Fruit fly (Drosophila melanogaster) whole organism, embryonic: ENCODE measurements around the gene RpS25.
A peak's percentile ranks its signal among the peaks of the same experiment; 100 is the strongest.

Source experiments
- CG10543 ChIP-seq: fragments of 200-800 bp; sonication (Bioruptor generic); optimal IDR thresholded peaks from 3 replicates; lab custom pipeline; 2017; ENCODE audit warnings: missing biosample characterization, mild to moderate bottlenecking, missing genetic modification characterization, moderate library complexity
- CG1233 ChIP-seq: fragments of 200-800 bp; sonication (Bioruptor generic); optimal IDR thresholded peaks from 4 replicates; lab custom pipeline; 2018; ENCODE audit warnings: missing biosample characterization, mild to moderate bottlenecking, missing genetic modification characterization
- CG14667 ChIP-seq: fragments of 200-800 bp; sonication (Bioruptor generic); IDR thresholded peaks from 2 replicates; pipeline ENCODE4 v1.3.6; 2022; ENCODE audit warnings: missing biosample characterization, missing genetic modification characterization
- CG1602 ChIP-seq: fragments of 200-800 bp; sonication (Bioruptor generic); optimal IDR thresholded peaks from 3 replicates; lab custom pipeline; 2016; ENCODE audit warnings: missing biosample characterization, missing genetic modification characterization
- CG18262 ChIP-seq: fragments of 200-800 bp; optimal IDR thresholded peaks from 3 replicates; lab custom pipeline; 2019; ENCODE audit warnings: missing biosample characterization, mild to moderate bottlenecking, missing genetic modification characterization, moderate library complexity
- CG2678 ChIP-seq: fragments of 200-800 bp; sonication (Bioruptor generic); optimal IDR thresholded peaks from 3 replicates; lab custom pipeline; 2019; ENCODE audit warnings: missing biosample characterization, mild to moderate bottlenecking, missing genetic modification characterization, moderate library complexity
- CG2712 ChIP-seq: fragments of 200-800 bp; optimal IDR thresholded peaks from 3 replicates; lab custom pipeline; 2019; ENCODE audit warnings: missing biosample characterization, mild to moderate bottlenecking, missing genetic modification characterization, moderate library complexity
- CG2875 ChIP-seq: fragments of 200-800 bp; sonication (Bioruptor generic); optimal IDR thresholded peaks from 2 replicates; lab custom pipeline; 2017; ENCODE audit warnings: missing biosample characterization, mild to moderate bottlenecking, missing genetic modification characterization, missing genetic modification reagents
- CG5180 ChIP-seq: fragments of 200-800 bp; sonication (Bioruptor generic); optimal IDR thresholded peaks from 3 replicates; lab custom pipeline; 2017; ENCODE audit warnings: missing biosample characterization, missing genetic modification characterization, mild to moderate bottlenecking, moderate library complexity, missing genetic modification reagents
- CG6813 ChIP-seq: fragments of 200-800 bp; sonication (Bioruptor generic); optimal IDR thresholded peaks from 2 replicates; lab custom pipeline; 2017; ENCODE audit warnings: missing biosample characterization, missing genetic modification characterization, mild to moderate bottlenecking, moderate library complexity, missing genetic modification reagents
- CG7357 ChIP-seq: fragments of 200-800 bp; sonication (Bioruptor generic); IDR thresholded peaks from 3 replicates; pipeline ENCODE4 v1.3.6; 2022; ENCODE audit warnings: missing biosample characterization, missing genetic modification characterization
- CG8388 ChIP-seq: fragments of 200-800 bp; sonication (Bioruptor generic); optimal IDR thresholded peaks from 2 replicates; lab custom pipeline; 2019; ENCODE audit warnings: missing biosample characterization, mild to moderate bottlenecking, missing genetic modification characterization, moderate library complexity
- CG9437 ChIP-seq: fragments of 200-800 bp; sonication (Bioruptor generic); optimal IDR thresholded peaks from 2 replicates; lab custom pipeline; 2018; ENCODE audit warnings: missing biosample characterization, mild to moderate bottlenecking, missing genetic modification characterization
- Ets65A ChIP-seq: fragments of 200-800 bp; sonication (Bioruptor generic); peaks from one replicate; lab custom pipeline; 2016; ENCODE audit warnings: missing biosample characterization, missing genetic modification characterization
- Ets97D ChIP-seq: fragments of 200-800 bp; sonication (Bioruptor generic); optimal IDR thresholded peaks from 3 replicates; lab custom pipeline; 2016; ENCODE audit warnings: missing biosample characterization, missing genetic modification characterization
- Fer3 ChIP-seq: fragments of 200-800 bp; sonication (Bioruptor generic); optimal IDR thresholded peaks from 2 replicates; lab custom pipeline; 2018; ENCODE audit warnings: missing biosample characterization, mild to moderate bottlenecking, missing genetic modification characterization, moderate library complexity
- Gsc ChIP-seq: fragments of 200-800 bp; sonication (Bioruptor generic); IDR thresholded peaks from 2 replicates; pipeline ENCODE4 v1.3.6; 2022; ENCODE audit warnings: missing biosample characterization, missing genetic modification characterization
- HLH3B ChIP-seq: fragments of 200-800 bp; sonication (Bioruptor generic); IDR thresholded peaks from 2 replicates; pipeline ENCODE4 v1.3.6; 2022; ENCODE audit warnings: missing biosample characterization, missing genetic modification characterization
- Hmr ChIP-seq: fragments of 200-800 bp; sonication (Bioruptor generic); optimal IDR thresholded peaks from 3 replicates; lab custom pipeline; 2017; ENCODE audit warnings: mild to moderate bottlenecking, missing biosample characterization, missing genetic modification reagents, missing genetic modification characterization
- MESR4 ChIP-seq: fragments of 200-800 bp; sonication (Bioruptor generic); optimal IDR thresholded peaks from 2 replicates; lab custom pipeline; 2018; ENCODE audit warnings: missing biosample characterization, mild to moderate bottlenecking, missing genetic modification characterization, moderate library complexity
- Max ChIP-seq: fragments of 200-800 bp; sonication (Bioruptor generic); optimal IDR thresholded peaks from 2 replicates; lab custom pipeline; 2016; ENCODE audit warnings: missing biosample characterization, mild to moderate bottlenecking, missing genetic modification characterization
- Meics ChIP-seq: fragments of 200-800 bp; sonication (Bioruptor generic); optimal IDR thresholded peaks from 2 replicates; lab custom pipeline; 2017; ENCODE audit warnings: missing biosample characterization, mild to moderate bottlenecking, missing genetic modification characterization
- NC2β ChIP-seq: fragments of 200-800 bp; sonication (Bioruptor generic); optimal IDR thresholded peaks from 2 replicates; lab custom pipeline; 2016; ENCODE audit warnings: missing biosample characterization, missing genetic modification characterization
- Nf-YC ChIP-seq: fragments of 200-800 bp; optimal IDR thresholded peaks from 3 replicates; lab custom pipeline; 2019; ENCODE audit warnings: missing biosample characterization, mild to moderate bottlenecking, missing genetic modification characterization, moderate library complexity
- Rfx ChIP-seq: fragments of 200-800 bp; sonication (Bioruptor generic); IDR thresholded peaks from 2 replicates; pipeline ENCODE4 v1.3.6; 2022; ENCODE audit warnings: missing biosample characterization, missing genetic modification characterization
- Rx ChIP-seq: fragments of 200-800 bp; sonication (Bioruptor generic); IDR thresholded peaks from 2 replicates; pipeline ENCODE4 v1.3.6; 2022; ENCODE audit warnings: missing biosample characterization, missing genetic modification characterization
- Trl ChIP-seq, 3 experiments: fragments of >200 bp in 2 of 3; fragments of 200-800 bp in 1 of 3; sonication (Bioruptor generic) in 1 of 3; optimal IDR thresholded peaks; 2 replicates in 1 of 3; 3 replicates in 2 of 3; lab custom pipeline; 2016 to 2017; ENCODE audit warnings: missing biosample characterization in 1 of 3, missing genetic modification characterization in 1 of 3
- Xrp1 ChIP-seq: fragments of 200-800 bp; sonication (Bioruptor generic); IDR thresholded peaks from 2 replicates; pipeline ENCODE4 v1.3.6; 2022; ENCODE audit warnings: missing biosample characterization, missing genetic modification characterization
- br ChIP-seq: fragments of >200 bp; optimal IDR thresholded peaks from 2 replicates; lab custom pipeline; 2017
- chif ChIP-seq, 2 experiments: fragments of 200-800 bp; sonication (Bioruptor generic); optimal IDR thresholded peaks; 3 replicates each; lab custom pipeline; 2016; ENCODE audit warnings: missing biosample characterization in 2 of 2, missing genetic modification characterization in 2 of 2
- chinmo ChIP-seq: fragments of 200-800 bp; sonication (Bioruptor generic); IDR thresholded peaks from 4 replicates; pipeline ENCODE4 v1.3.6; 2022; ENCODE audit warnings: missing biosample characterization, missing genetic modification characterization; ENCODE audit not compliant: partially characterized antibody
- chm ChIP-seq: fragments of 200-800 bp; sonication (Bioruptor generic); IDR thresholded peaks from 2 replicates; pipeline ENCODE4 v1.3.6; 2022; ENCODE audit warnings: missing biosample characterization, missing genetic modification characterization
- dmrt11E ChIP-seq: fragments of 200-800 bp; sonication (Bioruptor generic); optimal IDR thresholded peaks from 3 replicates; lab custom pipeline; 2018; ENCODE audit warnings: missing biosample characterization, mild to moderate bottlenecking, missing genetic modification characterization, moderate library complexity
- dysf ChIP-seq: fragments of 200-800 bp; sonication (Bioruptor generic); IDR thresholded peaks from 3 replicates; pipeline ENCODE4 v1.3.6; 2022; ENCODE audit warnings: missing biosample characterization, missing genetic modification characterization
- ems ChIP-seq: fragments of 200-800 bp; sonication (Bioruptor generic); optimal IDR thresholded peaks from 3 replicates; lab custom pipeline; 2016; ENCODE audit warnings: missing biosample characterization, missing genetic modification characterization
- hkb ChIP-seq, 2 experiments: fragments of 200-800 bp in 1 of 2; fragments of >200 bp in 1 of 2; sonication (Bioruptor generic) in 1 of 2; IDR thresholded peaks in 1 of 2; optimal IDR thresholded peaks in 1 of 2; 2 replicates each; pipeline versions ENCODE4 v1.3.6 to Lab custom; 2017 to 2022; ENCODE audit warnings: missing biosample characterization in 1 of 2, missing genetic modification characterization in 1 of 2
- hth ChIP-seq: fragments of >200 bp; optimal IDR thresholded peaks from 2 replicates; lab custom pipeline; 2017; ENCODE audit warnings: inconsistent platforms
- inv ChIP-seq: fragments of 200-800 bp; sonication (Bioruptor generic); IDR thresholded peaks from 2 replicates; pipeline ENCODE4 v1.3.6; 2022; ENCODE audit warnings: missing biosample characterization, missing genetic modification characterization; ENCODE audit not compliant: partially characterized antibody
- kni ChIP-seq: fragments of 200-800 bp; sonication (Bioruptor generic); optimal IDR thresholded peaks from 3 replicates; lab custom pipeline; 2017; ENCODE audit warnings: mild to moderate bottlenecking, missing biosample characterization, missing genetic modification reagents, missing genetic modification characterization
- lmd ChIP-seq: fragments of 200-800 bp; sonication (Bioruptor generic); IDR thresholded peaks from 2 replicates; pipeline ENCODE4 v1.3.6; 2022; ENCODE audit warnings: missing biosample characterization, missing genetic modification characterization
- nom ChIP-seq: fragments of 200-800 bp; sonication (Bioruptor generic); optimal IDR thresholded peaks from 2 replicates; lab custom pipeline; 2017; ENCODE audit warnings: missing biosample characterization, missing genetic modification characterization, mild to moderate bottlenecking, moderate library complexity, missing genetic modification reagents
- prd ChIP-seq, 3 experiments: fragments of >200 bp in 2 of 3; fragments of 200-800 bp in 1 of 3; sonication (Bioruptor generic) in 1 of 3; optimal IDR thresholded peaks in 2 of 3; IDR thresholded peaks in 1 of 3; 2 replicates in 2 of 3; 3 replicates in 1 of 3; pipeline versions ENCODE4 v1.3.6 to Lab custom; 2017 to 2022; ENCODE audit warnings: missing biosample characterization in 1 of 3, missing genetic modification characterization in 1 of 3
- sima ChIP-seq: fragments of 200-800 bp; sonication (Bioruptor generic); optimal IDR thresholded peaks from 2 replicates; lab custom pipeline; 2016; ENCODE audit warnings: missing biosample characterization, missing genetic modification characterization
- slbo ChIP-seq: fragments of 200-800 bp; sonication (Bioruptor generic); IDR thresholded peaks from 2 replicates; pipeline ENCODE4 v1.3.6; 2022; ENCODE audit warnings: missing biosample characterization, missing genetic modification characterization
- sob ChIP-seq: fragments of 200-800 bp; sonication (Bioruptor generic); IDR thresholded peaks from 2 replicates; pipeline ENCODE4 v1.3.6; 2022; ENCODE audit warnings: missing biosample characterization, missing genetic modification characterization
- tin ChIP-seq: fragments of 200-800 bp; sonication (Bioruptor generic); optimal IDR thresholded peaks from 3 replicates; lab custom pipeline; 2016; ENCODE audit warnings: missing biosample characterization, missing genetic modification characterization
- unpg ChIP-seq: fragments of 200-800 bp; sonication (Bioruptor generic); optimal IDR thresholded peaks from 3 replicates; lab custom pipeline; 2018; ENCODE audit warnings: missing biosample characterization, mild to moderate bottlenecking, missing genetic modification characterization, moderate library complexity
- vfl ChIP-seq: fragments of 200-800 bp; sonication (Bioruptor generic); optimal IDR thresholded peaks from 2 replicates; lab custom pipeline; 2016; ENCODE audit warnings: missing biosample characterization, missing genetic modification characterization

The RpS25 gene

dm6 chr3R:11243057-11243740, 27.1 kb upstream of the RpS25 start (continued):
- TF ChIP-seq CG1233 (GFP tag; lab: Kevin White, UChicago): peak; percentile 49
- TF ChIP-seq sob (GFP tag; lab: Robert Waterston, UW): peak; percentile 55; the same call in 1 of the 2 replicates
- peak; percentile 56 for TF ChIP-seq unpg (GFP tag; lab: Kevin White, UChicago)
- no peak for TF ChIP-seq sima (GFP tag; lab: Kevin White, UChicago)
- TF ChIP-seq CG18262 (tag; lab: Kevin White, UChicago): peak; percentile 56
- TF ChIP-seq prd (optimal IDR thresholded peaks at IDR 0.05; lab: Kevin White, UChicago): no peak
- peak; percentile 48; the same call in 1 of the 3 replicates for TF ChIP-seq prd (GFP tag; IDR thresholded peaks at IDR 0.05; lab: Robert Waterston, UW)
- peak; percentile 66 for TF ChIP-seq Rfx (GFP tag; lab: Robert Waterston, UW)
- peak; percentile 63 for TF ChIP-seq CG2712 (tag; lab: Kevin White, UChicago)
- TF ChIP-seq chm: no peak
- no peak for TF ChIP-seq inv
- TF ChIP-seq tin (GFP tag; lab: Kevin White, UChicago): no peak
- TF ChIP-seq CG10543: no peak
- no peak for TF ChIP-seq hth (lab: Kevin White, UChicago)
- peak; percentile 15; the same call in 1 of the 4 replicates for TF ChIP-seq chinmo (GFP tag; lab: Robert Waterston, UW)
- TF ChIP-seq Trl (optimal IDR thresholded peaks at IDR 0.05; lab: Kevin White, UChicago): no peak
- TF ChIP-seq Trl (GFP tag; optimal IDR thresholded peaks at IDR 0.05; lab: Kevin White, UChicago): peak; percentile 34
- TF ChIP-seq MESR4 (GFP tag; lab: Kevin White, UChicago): peak; percentile 4
- TF ChIP-seq Ets97D (GFP tag; lab: Kevin White, UChicago): peak; percentile 1
- TF ChIP-seq vfl (GFP tag; lab: Kevin White, UChicago): no peak
- TF ChIP-seq CG14667 (GFP tag; lab: Robert Waterston, UW): no peak
- no peak for TF ChIP-seq CG9437 (GFP tag; lab: Kevin White, UChicago)
- peak; percentile 4 for TF ChIP-seq ems (GFP tag; lab: Kevin White, UChicago)
- no peak for TF ChIP-seq CG2875 (GFP tag; lab: Kevin White, UChicago)
- no peak for TF ChIP-seq Gsc
- no peak for TF ChIP-seq kni (GFP tag; lab: Kevin White, UChicago)
- TF ChIP-seq dysf (GFP tag; lab: Robert Waterston, UW): peak; percentile 57; the same call in 2 of the 3 replicates
- no peak for TF ChIP-seq CG1602 (GFP tag; lab: Kevin White, UChicago)
- no peak for TF ChIP-seq lmd
- no peak for TF ChIP-seq NC2β (GFP tag; lab: Kevin White, UChicago)
- TF ChIP-seq Nf-YC: peak; percentile 49
- no peak for TF ChIP-seq br (lab: Kevin White, UChicago)
- TF ChIP-seq CG8388 (GFP tag; lab: Kevin White, UChicago): peak; percentile 5
- TF ChIP-seq chif (GFP tag; optimal IDR thresholded peaks at IDR 0.05; lab: Kevin White, UChicago): no peak
- TF ChIP-seq Fer3 (tag; lab: Kevin White, UChicago): peak; percentile 42
- peak; percentile 64; the same call in 1 of the 2 replicates for TF ChIP-seq Xrp1 (GFP tag; lab: Robert Waterston, UW)
- TF ChIP-seq Max (GFP tag; lab: Kevin White, UChicago): no peak
- TF ChIP-seq CG2678: peak; percentile 73
- no peak for TF ChIP-seq Rx
- no peak for TF ChIP-seq dmrt11E (tag; lab: Kevin White, UChicago)
- peak; percentile 53 for TF ChIP-seq CG6813 (GFP tag; lab: Kevin White, UChicago)
- TF ChIP-seq CG7357: no peak
- TF ChIP-seq HLH3B (GFP tag; lab: Robert Waterston, UW): 0 out of 2 replicates have a peak, but pooled peaks have one; percentile 24
- no peak for TF ChIP-seq hkb (optimal IDR thresholded peaks at IDR 0.05; lab: Kevin White, UChicago)
- peak; percentile 58; the same call in 1 of the 2 replicates for TF ChIP-seq hkb (GFP tag; IDR thresholded peaks at IDR 0.05; lab: Robert Waterston, UW)
- peak; percentile 15 for TF ChIP-seq Hmr (GFP tag; lab: Kevin White, UChicago)
- peak; percentile 30 for TF ChIP-seq nom
- TF ChIP-seq Meics (GFP tag; lab: Kevin White, UChicago): peak; percentile 64
- TF ChIP-seq CG5180 (GFP tag; lab: Kevin White, UChicago): peak; percentile 29
- TF ChIP-seq Ets65A (GFP tag; lab: Kevin White, UChicago): peak; percentile 71
- TF ChIP-seq slbo (GFP tag; lab: Robert Waterston, UW): 0 out of 2 replicates have a peak, but pooled peaks have one; percentile 5
